Fruit fly (Drosophila melanogaster): ENCODE data around the gene obst-H.

Gene obst-H

dm6 chr3L:15508233-15508632 lies 20.8 kb downstream of the obst-H start, which contains the start of gene CG7841 (continued):
- TF ChIP-seq CG13775 (GFP tag; optimal IDR thresholded peaks at IDR 0.05) (peak; percentile 98), pzg (GFP tag; optimal IDR thresholded peaks at IDR 0.05) (peak; percentile 53), D19B (GFP tag; optimal IDR thresholded peaks at IDR 0.05) (peak; percentile 86), mld (GFP tag; IDR thresholded peaks at IDR 0.05; ENCODE audit: partially characterized antibody) (no peak), CG10267 (tag; optimal IDR thresholded peaks at IDR 0.05) (peak; percentile 97), Sry-β (GFP tag; optimal IDR thresholded peaks at IDR 0.05) (peak; percentile 67), CG34422 (GFP tag; IDR thresholded peaks at IDR 0.05) (peak; percentile 94), tna (GFP tag; IDR thresholded peaks at IDR 0.05; ENCODE audit: partially characterized antibody) (no peak), CG11247 (GFP tag; IDR thresholded peaks at IDR 0.05) (peak; percentile 92), NK7.1 (GFP tag; optimal IDR thresholded peaks at IDR 0.05) (peak; percentile 97), CG17359 (tag; optimal IDR thresholded peaks at IDR 0.05) (peak; percentile 98), da (GFP tag; optimal IDR thresholded peaks at IDR 0.05) (peak; percentile 94), H2.0 (GFP tag; IDR thresholded peaks at IDR 0.05) (peak; percentile 92), Vsx1 (GFP tag; optimal IDR thresholded peaks at IDR 0.05) (peak; percentile 95), Chrac-16 (GFP tag; optimal IDR thresholded peaks at IDR 0.05) (peak; percentile 96), Lpt (GFP tag; optimal IDR thresholded peaks at IDR 0.05) (no peak), Awh (GFP tag; IDR thresholded peaks at IDR 0.05) (peak; percentile 97), Asciz (GFP tag; optimal IDR thresholded peaks at IDR 0.05) (peak; percentile 97), Atf-2 (GFP tag; optimal IDR thresholded peaks at IDR 0.05) (peak; percentile 94), tx (GFP tag; optimal IDR thresholded peaks at IDR 0.05) (peak; percentile 96), Poxn (GFP tag; IDR thresholded peaks at IDR 0.05) (no peak), Hmx (GFP tag; optimal IDR thresholded peaks at IDR 0.05) (peak; percentile 93), jumu (GFP tag; optimal IDR thresholded peaks at IDR 0.05) (peak; percentile 96), bowl (GFP tag; IDR thresholded peaks at IDR 0.05) (peak; percentile 95), nerfin-2 (GFP tag; IDR thresholded peaks at IDR 0.05; ENCODE audit: partially characterized antibody) (no peak), CG2129 (GFP tag; IDR thresholded peaks at IDR 0.05; ENCODE audit: partially characterized antibody) (no peak), slou (GFP tag; optimal IDR thresholded peaks at IDR 0.05) (peak; percentile 89), sob (GFP tag; IDR thresholded peaks at IDR 0.05) (peak; percentile 95), Fer3 (tag; optimal IDR thresholded peaks at IDR 0.05) (peak; percentile 98), CG7745 (tag; optimal IDR thresholded peaks at IDR 0.05) (peak; percentile 77), CG4707 (GFP tag; optimal IDR thresholded peaks at IDR 0.05) (peak; percentile 96), slp2 (GFP tag; optimal IDR thresholded peaks at IDR 0.05) (peak; percentile 92), CG31365 (tag; optimal IDR thresholded peaks at IDR 0.05) (peak; percentile 94), HLH4C (GFP tag; IDR thresholded peaks at IDR 0.05; ENCODE audit: partially characterized antibody) (no peak), CG10654 (GFP tag; optimal IDR thresholded peaks at IDR 0.05) (peak; percentile 96), ase (GFP tag; IDR thresholded peaks at IDR 0.05) (no peak; the same call in 2 of the 3 replicates), CG31388 (GFP tag; optimal IDR thresholded peaks at IDR 0.05) (peak; percentile 89), unpg (GFP tag; optimal IDR thresholded peaks at IDR 0.05) (peak; percentile 99), Oli (tag; optimal IDR thresholded peaks at IDR 0.05) (peak; percentile 96), gcm2 (GFP tag; optimal IDR thresholded peaks at IDR 0.05) (peak; percentile 96), CG18599 (GFP tag; optimal IDR thresholded peaks at IDR 0.05) (peak; percentile 99), jing (GFP tag; optimal IDR thresholded peaks at IDR 0.05) (peak; percentile 93), Rx (GFP tag; IDR thresholded peaks at IDR 0.05) (no peak; the same call in none of the 2 replicates), caup (GFP tag; optimal IDR thresholded peaks at IDR 0.05; ENCODE audit: severe bottlenecking) (peak; percentile 99), sug (tag; optimal IDR thresholded peaks at IDR 0.05) (peak; percentile 99), CG1792 (GFP tag; optimal IDR thresholded peaks at IDR 0.05) (peak; percentile 96), CG9609 (GFP tag; optimal IDR thresholded peaks at IDR 0.05) (peak; percentile 96), knrl (GFP tag; IDR thresholded peaks at IDR 0.05; ENCODE audit: partially characterized antibody) (no peak), Nf-YA (GFP tag; IDR thresholded peaks at IDR 0.05) (peak; percentile 92), Oaz (GFP tag; IDR thresholded peaks at IDR 0.05) (peak; percentile 93)

All from whole organism, embryonic.